Worm (Caenorhabditis elegans) whole organism, L1 larva: ENCODE data around the gene ZK688.9.

Source experiments
- aly-2 ChIP-seq: fragments of 150-350 bp; optimal IDR thresholded peaks from 2 replicates; lab custom pipeline; 2014; ENCODE audit warnings: missing biosample characterization, missing genetic modification characterization
- dsc-1 ChIP-seq: sonication (generic microtip); optimal IDR thresholded peaks from 2 replicates; lab custom pipeline; 2016; ENCODE audit warnings: mild to moderate bottlenecking, missing genetic modification characterization, missing compliant biosample characterization
- elt-2 ChIP-seq: sonication (generic microtip); optimal IDR thresholded peaks from 2 replicates; lab custom pipeline; 2016; ENCODE audit warnings: missing genetic modification characterization, mild to moderate bottlenecking, inconsistent platforms, missing compliant biosample characterization, missing genetic modification reagents
- hpl-2 ChIP-seq: fragments of 150-350 bp; optimal IDR thresholded peaks from 2 replicates; lab custom pipeline; 2014; ENCODE audit warnings: missing biosample characterization, missing genetic modification reagents, missing genetic modification characterization
- lin-39 ChIP-seq: fragments of 150-350 bp; optimal IDR thresholded peaks from 2 replicates; lab custom pipeline; 2014; ENCODE audit warnings: missing biosample characterization, missing genetic modification reagents, missing genetic modification characterization
- lir-3 ChIP-seq: sonication (generic microtip); optimal IDR thresholded peaks from 2 replicates; lab custom pipeline; 2016; ENCODE audit warnings: mild to moderate bottlenecking, missing genetic modification characterization, moderate library complexity, missing compliant biosample characterization; ENCODE audit not compliant: poor library complexity
- nhr-12 ChIP-seq: sonication (generic microtip); optimal IDR thresholded peaks from 2 replicates; lab custom pipeline; 2017; ENCODE audit warnings: missing biosample characterization, missing genetic modification characterization
- unc-86 ChIP-seq: sonication (generic microtip); optimal IDR thresholded peaks from 2 replicates; lab custom pipeline; 2016; ENCODE audit warnings: missing genetic modification characterization, missing compliant biosample characterization

ce11 chrIII:7924821-7925220, 42.0 kb upstream of the ZK688.9 start, which contains the start of gene tag-250:
- TF ChIP-seq dsc-1 (tag; lab: Kevin White, UChicago) (no peak), unc-86 (tag; lab: Kevin White, UChicago) (no peak), lir-3 (tag; lab: Kevin White, UChicago) (no peak), aly-2 (tag; lab: Kevin White, UChicago) (no peak), lin-39 (no peak), elt-2 (tag; lab: Kevin White, UChicago) (no peak), hpl-2 (GFP tag; lab: Kevin White, UChicago) (no peak), nhr-12 (tag; lab: Kevin White, UChicago) (no peak)
